Worm (Caenorhabditis elegans) whole organism, L3 larva: ENCODE results near the gene dmd-9.

Experiments used
- ama-1 ChIP-seq: fragments of 150-350 bp; optimal IDR thresholded peaks from 2 replicates; lab custom pipeline; 2018
- egl-27 ChIP-seq: sonication (generic microtip); optimal IDR thresholded peaks from 4 replicates; lab custom pipeline; 2017; ENCODE audit warnings: missing biosample characterization, missing genetic modification reagents, missing genetic modification characterization
- fkh-10 ChIP-seq: sonication (generic microtip); optimal IDR thresholded peaks from 2 replicates; lab custom pipeline; 2017; ENCODE audit warnings: missing biosample characterization, missing genetic modification reagents, missing genetic modification characterization
- lin-15B ChIP-seq: fragments of 150-350 bp; optimal IDR thresholded peaks from 2 replicates; lab custom pipeline; 2014; ENCODE audit warnings: missing biosample characterization, missing genetic modification characterization
- lin-39 ChIP-seq: fragments of 150-350 bp; optimal IDR thresholded peaks from 2 replicates; lab custom pipeline; 2018; ENCODE audit warnings: missing biosample characterization, missing genetic modification reagents, missing genetic modification characterization
- nhr-11 ChIP-seq: fragments of 150-350 bp; optimal IDR thresholded peaks from 2 replicates; lab custom pipeline; 2014; ENCODE audit warnings: missing biosample characterization, missing genetic modification characterization
- nhr-23 ChIP-seq: fragments of 150-350 bp; optimal IDR thresholded peaks from 2 replicates; lab custom pipeline; 2014; ENCODE audit warnings: missing biosample characterization, missing genetic modification reagents, missing genetic modification characterization
- nhr-237 ChIP-seq: fragments of 150-350 bp; optimal IDR thresholded peaks from 2 replicates; lab custom pipeline; 2014; ENCODE audit warnings: missing biosample characterization, missing genetic modification characterization
- nhr-28 ChIP-seq: fragments of 150-350 bp; optimal IDR thresholded peaks from 2 replicates; lab custom pipeline; 2014; ENCODE audit warnings: missing biosample characterization, missing genetic modification characterization
- nhr-76 ChIP-seq: fragments of 150-350 bp; sonication (generic microtip); optimal IDR thresholded peaks from 5 replicates; lab custom pipeline; 2014; ENCODE audit warnings: missing biosample characterization, missing genetic modification characterization
- pqm-1 ChIP-seq: fragments of 150-350 bp; optimal IDR thresholded peaks from 2 replicates; lab custom pipeline; 2017; ENCODE audit warnings: missing biosample characterization, missing genetic modification characterization, inconsistent platforms
- sea-2 ChIP-seq: fragments of 150-350 bp; sonication (generic microtip); optimal IDR thresholded peaks from 4 replicates; lab custom pipeline; 2014; ENCODE audit warnings: missing biosample characterization, missing genetic modification reagents, missing genetic modification characterization
- unc-39 ChIP-seq: sonication (generic microtip); optimal IDR thresholded peaks from 4 replicates; lab custom pipeline; 2017; ENCODE audit warnings: missing biosample characterization, missing genetic modification characterization

- TF ChIP-seq fkh-10 (GFP tag; lab: Kevin White, UChicago) (no peak), nhr-28 (tag; lab: Kevin White, UChicago) (no peak), nhr-237 (tag; lab: Kevin White, UChicago) (no peak), ama-1 (no peak), sea-2 (no peak), pqm-1 (tag; lab: Kevin White, UChicago) (no peak), lin-39 (no peak), nhr-76 (tag; lab: Kevin White, UChicago) (no peak), nhr-23 (tag; lab: Kevin White, UChicago) (no peak), egl-27 (tag; lab: Kevin White, UChicago) (no peak), lin-15B (tag; lab: Kevin White, UChicago) (no peak), unc-39 (tag; lab: Kevin White, UChicago) (no peak), nhr-11 (tag; lab: Kevin White, UChicago) (no peak)
Observed at ce11 chrIV:3298300-3298699, 44.0 kb upstream of the dmd-9 start, which contains the start of gene W08E12.6.
